Fruit fly (Drosophila melanogaster): Measurements from ENCODE around the gene Pldn.

DNA sequence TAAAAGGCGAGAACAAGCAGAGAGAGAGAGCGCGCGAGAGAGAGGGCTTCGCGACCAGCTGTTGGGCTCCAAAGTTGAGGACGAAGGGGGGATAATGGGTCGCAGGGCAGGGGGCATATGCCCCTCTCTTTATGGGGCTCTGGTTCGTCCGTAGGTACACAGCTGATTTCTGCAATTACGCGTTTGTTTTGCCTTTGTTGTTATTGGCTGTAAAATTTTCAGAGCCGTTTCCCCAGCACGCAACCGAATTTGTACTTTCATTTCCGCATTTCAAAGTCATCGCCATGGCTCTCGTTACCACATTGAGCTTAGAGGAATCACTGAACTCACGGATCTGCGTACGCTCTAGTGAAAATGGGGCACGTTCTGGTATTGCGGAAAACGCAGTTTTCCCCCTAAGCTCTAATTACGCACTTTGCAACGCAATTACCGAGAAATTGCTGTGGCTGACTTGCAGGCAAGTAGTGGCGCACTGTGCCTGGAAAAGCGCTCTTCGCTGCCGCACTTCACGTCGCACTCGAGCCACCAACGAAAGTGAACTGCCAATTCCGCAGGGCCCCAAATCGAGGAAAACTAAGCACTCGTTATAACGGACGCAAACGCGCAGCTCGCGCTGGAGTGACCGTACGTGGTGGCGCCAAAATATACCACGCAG, 16.9 kb upstream of the Pldn start, which contains the start of gene CG11658:
- TF ChIP-seq NC2β (GFP tag; optimal IDR thresholded peaks at IDR 0.05) = no peak
- TF ChIP-seq TFAM (GFP tag; optimal IDR thresholded peaks at IDR 0.05) = no peak
- TF ChIP-seq CoRest (tag; optimal IDR thresholded peaks at IDR 0.05) = no peak
- TF ChIP-seq ab (GFP tag; optimal IDR thresholded peaks at IDR 0.05) = no peak
- 0 out of 2 replicates have a peak, but pooled peaks have one; percentile 9 for TF ChIP-seq CG5953 (GFP tag; IDR thresholded peaks at IDR 0.05)
- no peak for TF ChIP-seq Dfd (GFP tag; optimal IDR thresholded peaks at IDR 0.05)

All from whole organism, embryonic.